Fruit fly (Drosophila melanogaster): Measurements from ENCODE around the gene CG8534.

Gene CG8534

dm6 chr3R:9784341-9785062 lies 28.0 kb upstream of the CG8534 start, which contains the start of the genes MtnA and CG8500:
TSS of gene MtnA (minus strand) at chr3R:9784370.
TSS of gene CG8500 (plus strand) at chr3R:9784653.
- TF ChIP-seq CG7101 (tag; optimal IDR thresholded peaks at IDR 0.05) (peak; percentile 27), Mnt (GFP tag; optimal IDR thresholded peaks at IDR 0.05) (peak; percentile 51), CG33017 (tag; optimal IDR thresholded peaks at IDR 0.05) (no peak), bab1 (GFP tag; optimal IDR thresholded peaks at IDR 0.05) (peak; percentile 67), ovo (GFP tag; optimal IDR thresholded peaks at IDR 0.05) (no peak), Crg-1 (GFP tag; optimal IDR thresholded peaks at IDR 0.05) (no peak), CG7045 (GFP tag; optimal IDR thresholded peaks at IDR 0.05) (no peak), cic (GFP tag; optimal IDR thresholded peaks at IDR 0.05) (peak; percentile 60), pad (GFP tag; optimal IDR thresholded peaks at IDR 0.05) (peak; percentile 3)

dm6 chr3R:9791177-9791806 lies 21.3 kb upstream of the CG8534 start, which contains the start of the genes CG12945 and CG8507:
TSS of gene CG12945 (minus strand) at chr3R:9791221.
TSS of gene CG8507 (plus strand) at chr3R:9791483.
- peak; percentile 79 for TF ChIP-seq bab1 (GFP tag; optimal IDR thresholded peaks at IDR 0.05)
- TF ChIP-seq CG5204 (GFP tag; optimal IDR thresholded peaks at IDR 0.05) = no peak
- TF ChIP-seq CG11617 (GFP tag; optimal IDR thresholded peaks at IDR 0.05) = peak; percentile 56
- TF ChIP-seq tj (GFP tag; optimal IDR thresholded peaks at IDR 0.05) = peak; percentile 97
- peak; percentile 52 for TF ChIP-seq CG12768 (GFP tag; optimal IDR thresholded peaks at IDR 0.05)
- TF ChIP-seq Clk (GFP tag; optimal IDR thresholded peaks at IDR 0.05) = no peak
- TF ChIP-seq ovo (GFP tag; optimal IDR thresholded peaks at IDR 0.05) = peak; percentile 72
- TF ChIP-seq CG7045 (GFP tag; optimal IDR thresholded peaks at IDR 0.05) = no peak
- peak; percentile 41 for TF ChIP-seq Mnt (GFP tag; optimal IDR thresholded peaks at IDR 0.05)
- TF ChIP-seq Hr96 (GFP tag; optimal IDR thresholded peaks at IDR 0.05) = no peak
- TF ChIP-seq cnc (optimal IDR thresholded peaks at IDR 0.05) = no peak
- TF ChIP-seq CG1620 (GFP tag; optimal IDR thresholded peaks at IDR 0.05) = peak; percentile 72
- peak; percentile 53 for TF ChIP-seq CG33017 (tag; optimal IDR thresholded peaks at IDR 0.05)
- no peak for TF ChIP-seq toe (GFP tag; optimal IDR thresholded peaks at IDR 0.05)
- peak; percentile 50 for TF ChIP-seq CG14711 (tag; optimal IDR thresholded peaks at IDR 0.05)
- TF ChIP-seq cic (GFP tag; optimal IDR thresholded peaks at IDR 0.05) = peak; percentile 44
- TF ChIP-seq Crg-1 (GFP tag; optimal IDR thresholded peaks at IDR 0.05) = peak; percentile 74
- peak; percentile 55 for TF ChIP-seq pad (GFP tag; optimal IDR thresholded peaks at IDR 0.05)
- TF ChIP-seq kay (GFP tag; ENCODE audit: borderline replicate concordance) = no peak
- peak; percentile 65 for TF ChIP-seq CG7101 (tag; optimal IDR thresholded peaks at IDR 0.05)

DNA sequence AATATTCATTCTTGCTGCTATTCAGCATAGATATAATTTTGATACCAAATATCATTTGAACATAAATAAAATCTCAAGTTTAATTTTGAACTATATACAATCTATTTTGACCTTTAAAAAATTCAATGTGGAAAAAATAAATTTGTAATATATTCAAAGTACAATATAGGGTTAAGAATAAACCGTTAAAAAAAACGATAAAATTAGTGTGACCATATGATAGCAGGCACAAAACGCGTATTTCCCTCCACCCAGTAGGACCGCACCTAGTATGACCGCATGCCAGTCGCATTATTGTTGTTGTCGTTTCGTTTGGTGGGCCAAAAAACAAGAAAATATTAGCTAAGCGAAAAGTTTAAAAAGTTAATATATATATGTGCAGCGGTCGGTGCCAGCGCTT lies 19.5 kb upstream of the CG8534 start, which contains the start of gene CG8516:
Gene CG8516, plus strand, starts transcription at position 278 of the 400 bp plus-strand sequence.
- TF ChIP-seq CG33017 (tag; optimal IDR thresholded peaks at IDR 0.05) (peak; percentile 28), tj (GFP tag; optimal IDR thresholded peaks at IDR 0.05) (peak; percentile 29), kay (GFP tag; ENCODE audit: borderline replicate concordance) (no peak), cnc (optimal IDR thresholded peaks at IDR 0.05) (no peak), CG7101 (tag; optimal IDR thresholded peaks at IDR 0.05) (peak; percentile 37), Clk (GFP tag; optimal IDR thresholded peaks at IDR 0.05) (no peak), CG14711 (tag; optimal IDR thresholded peaks at IDR 0.05) (peak; percentile 45), Crg-1 (GFP tag; optimal IDR thresholded peaks at IDR 0.05) (no peak), bab1 (GFP tag; optimal IDR thresholded peaks at IDR 0.05) (peak; percentile 4), CG11617 (GFP tag; optimal IDR thresholded peaks at IDR 0.05) (peak; percentile 26), CG12768 (GFP tag; optimal IDR thresholded peaks at IDR 0.05) (no peak), Mnt (GFP tag; optimal IDR thresholded peaks at IDR 0.05) (peak; percentile 25)

- peak; percentile 65 for TF ChIP-seq pad (GFP tag; optimal IDR thresholded peaks at IDR 0.05)
- peak; percentile 85 for TF ChIP-seq ovo (GFP tag; optimal IDR thresholded peaks at IDR 0.05)
- TF ChIP-seq Mnt (GFP tag; optimal IDR thresholded peaks at IDR 0.05) = peak; percentile 63
- TF ChIP-seq toe (GFP tag; optimal IDR thresholded peaks at IDR 0.05) = peak; percentile 82
- no peak for TF ChIP-seq cnc (optimal IDR thresholded peaks at IDR 0.05)
- peak; percentile 73 for TF ChIP-seq CG11617 (GFP tag; optimal IDR thresholded peaks at IDR 0.05)
- no peak for TF ChIP-seq kay (GFP tag; ENCODE audit: borderline replicate concordance)
- peak; percentile 37 for TF ChIP-seq Clk (GFP tag; optimal IDR thresholded peaks at IDR 0.05)
- TF ChIP-seq cic (GFP tag; optimal IDR thresholded peaks at IDR 0.05) = no peak
- peak; percentile 59 for TF ChIP-seq bab1 (GFP tag; optimal IDR thresholded peaks at IDR 0.05)
- peak; percentile 63 for TF ChIP-seq CG1620 (GFP tag; optimal IDR thresholded peaks at IDR 0.05)
- TF ChIP-seq Hr96 (GFP tag; optimal IDR thresholded peaks at IDR 0.05) = no peak
- TF ChIP-seq tj (GFP tag; optimal IDR thresholded peaks at IDR 0.05) = peak; percentile 61
- peak; percentile 66 for TF ChIP-seq Crg-1 (GFP tag; optimal IDR thresholded peaks at IDR 0.05)
- TF ChIP-seq CG33017 (tag; optimal IDR thresholded peaks at IDR 0.05) = no peak
- peak; percentile 64 for TF ChIP-seq CG7045 (GFP tag; optimal IDR thresholded peaks at IDR 0.05)
- peak; percentile 66 for TF ChIP-seq CG14711 (tag; optimal IDR thresholded peaks at IDR 0.05)
- TF ChIP-seq CG12768 (GFP tag; optimal IDR thresholded peaks at IDR 0.05) = peak; percentile 60
- peak; percentile 68 for TF ChIP-seq CG7101 (tag; optimal IDR thresholded peaks at IDR 0.05)
- TF ChIP-seq CG5204 (GFP tag; optimal IDR thresholded peaks at IDR 0.05) = no peak
Measured at dm6 chr3R:9800644-9801330, 11.8 kb upstream of the CG8534 start, which contains the start of the genes CG9467 and CG8526. TSS of gene CG9467 (minus strand) at chr3R:9801026. TSS of gene CG8526 (plus strand) at chr3R:9801280.

Data from whole organism, adult.